Fruit fly (Drosophila melanogaster) whole organism: ENCODE data around the gene JTBR.

Experiments used
- CG8478 ChIP-seq: fragments of >200 bp; optimal IDR thresholded peaks from 2 replicates; lab custom pipeline; 2018; ENCODE audit warnings: inconsistent platforms
- Dll ChIP-seq: fragments of >200 bp; optimal IDR thresholded peaks from 2 replicates; lab custom pipeline; 2017
- EcR ChIP-seq, 2 experiments: fragments of >200 bp; optimal IDR thresholded peaks; 2 replicates each; lab custom pipeline; 2017; ENCODE audit warnings: missing biosample characterization in 2 of 2, missing genetic modification characterization in 2 of 2, missing genetic modification reagents in 2 of 2
- pan ChIP-seq: fragments of >200 bp; optimal IDR thresholded peaks from 2 replicates; lab custom pipeline; 2017
- psq ChIP-seq: fragments of >200 bp; optimal IDR thresholded peaks from 2 replicates; lab custom pipeline; 2017
- usp ChIP-seq: fragments of >200 bp; optimal IDR thresholded peaks from 2 replicates; lab custom pipeline; 2017; ENCODE audit warnings: missing biosample characterization, missing genetic modification characterization, mixed read lengths

The JTBR gene

dm6 chr3L:1816614-1817013 is 14.0 kb upstream of the JTBR start:
- no peak for TF ChIP-seq usp (GFP tag; lab: Kevin White, UChicago)

- no peak for TF ChIP-seq pan
- no peak for TF ChIP-seq CG8478 (lab: Kevin White, UChicago)
- no peak for TF ChIP-seq psq (lab: Kevin White, UChicago)
- TF ChIP-seq usp (GFP tag; lab: Kevin White, UChicago): no peak
- TF ChIP-seq EcR (GFP tag; optimal IDR thresholded peaks at IDR 0.05; lab: Kevin White, UChicago): no peak
- no peak for TF ChIP-seq Dll (lab: Kevin White, UChicago)
These were observed 7.6 kb upstream of the JTBR start, which contains the start of gene GV1 for dm6 chr3L:1810288-1810687. Gene GV1 (plus strand): TSS chr3L:1810588.

- no peak for TF ChIP-seq usp (GFP tag; lab: Kevin White, UChicago)
- TF ChIP-seq CG8478 (lab: Kevin White, UChicago): no peak
- TF ChIP-seq psq (lab: Kevin White, UChicago): no peak
- no peak for TF ChIP-seq pan
- no peak for TF ChIP-seq EcR (GFP tag; optimal IDR thresholded peaks at IDR 0.05; lab: Kevin White, UChicago)
- no peak for TF ChIP-seq Dll (lab: Kevin White, UChicago)
These were observed 6.0 kb upstream of the JTBR start for dm6 chr3L:1808631-1809030.

- TF ChIP-seq pan (no peak), Dll (lab: Kevin White, UChicago) (peak; percentile 54)
These were observed 4.0 kb downstream of the JTBR start, which contains the start of gene Patj for dm6 chr3L:1798649-1799048. Gene Patj (plus strand): TSS chr3L:1798803.

dm6 chr3L:1797005-1797404 is 5.7 kb downstream of the JTBR start, which contains the start of gene CG12020:
Gene CG12020 (plus strand): TSS chr3L:1797305.
- TF ChIP-seq Dll (lab: Kevin White, UChicago): no peak
- TF ChIP-seq usp (GFP tag; lab: Kevin White, UChicago): no peak
- no peak for TF ChIP-seq psq (lab: Kevin White, UChicago)
- no peak for TF ChIP-seq EcR (GFP tag; optimal IDR thresholded peaks at IDR 0.05; lab: Kevin White, UChicago)
- TF ChIP-seq pan: no peak
- no peak for TF ChIP-seq CG8478 (lab: Kevin White, UChicago)

- TF ChIP-seq CG8478 (lab: Kevin White, UChicago) (no peak), Dll (lab: Kevin White, UChicago) (no peak), psq (lab: Kevin White, UChicago) (no peak), pan (no peak), usp (GFP tag; lab: Kevin White, UChicago) (no peak), EcR (GFP tag; optimal IDR thresholded peaks at IDR 0.05; lab: Kevin White, UChicago) (no peak)
These were observed 7.5 kb downstream of the JTBR start, which contains the start of the genes alpha-Spec, dlt and Cdc37 for dm6 chr3L:1794943-1795696. Gene alpha-Spec (minus strand): TSS chr3L:1795328. Gene dlt (minus strand): TSS chr3L:1795328. Gene Cdc37 (plus strand): TSS chr3L:1795392.

dm6 chr3L:1794164-1794942 is 8.3 kb downstream of the JTBR start:
- TF ChIP-seq CG8478 (lab: Kevin White, UChicago) (no peak), EcR (GFP tag; optimal IDR thresholded peaks at IDR 0.05; lab: Kevin White, UChicago) (no peak), Dll (lab: Kevin White, UChicago) (peak; percentile 85)

- TF ChIP-seq pan (no peak), usp (GFP tag; lab: Kevin White, UChicago) (no peak), CG8478 (lab: Kevin White, UChicago) (no peak), Dll (lab: Kevin White, UChicago) (no peak), psq (lab: Kevin White, UChicago) (no peak), EcR (GFP tag; optimal IDR thresholded peaks at IDR 0.05; lab: Kevin White, UChicago) (no peak)
These were observed 13.3 kb downstream of the JTBR start for dm6 chr3L:1789339-1789738.

- TF ChIP-seq psq (lab: Kevin White, UChicago): no peak
- TF ChIP-seq EcR (GFP tag; optimal IDR thresholded peaks at IDR 0.05; lab: Kevin White, UChicago): no peak
- no peak for TF ChIP-seq usp (GFP tag; lab: Kevin White, UChicago)
- TF ChIP-seq CG8478 (lab: Kevin White, UChicago): no peak
- TF ChIP-seq pan: no peak
These were observed 18.6 kb downstream of the JTBR start for dm6 chr3L:1784092-1784491.

dm6 chr3L:1777249-1777648 is 25.4 kb downstream of the JTBR start, which contains the start of the genes CG2021 and mRpL46:
Gene CG2021 (minus strand): TSS chr3L:1777411.
Gene mRpL46 (plus strand): TSS chr3L:1777439.
- no peak for TF ChIP-seq usp (GFP tag; lab: Kevin White, UChicago)
- TF ChIP-seq CG8478 (lab: Kevin White, UChicago): no peak
- no peak for TF ChIP-seq EcR (GFP tag; optimal IDR thresholded peaks at IDR 0.05; lab: Kevin White, UChicago)
- no peak for TF ChIP-seq psq (lab: Kevin White, UChicago)
- TF ChIP-seq Dll (lab: Kevin White, UChicago): no peak
- TF ChIP-seq pan: no peak

- TF ChIP-seq CG8478 (lab: Kevin White, UChicago): no peak
- TF ChIP-seq pan: no peak
- TF ChIP-seq Dll (lab: Kevin White, UChicago): no peak
- no peak for TF ChIP-seq EcR (GFP tag; optimal IDR thresholded peaks at IDR 0.05; lab: Kevin White, UChicago)
- TF ChIP-seq usp (GFP tag; lab: Kevin White, UChicago): no peak
- TF ChIP-seq psq (lab: Kevin White, UChicago): no peak
These were observed 27.7 kb downstream of the JTBR start, which contains the start of the genes CG13933 and PolD2 for dm6 chr3L:1774713-1775648. Gene CG13933 (minus strand): TSS chr3L:1775147. Gene PolD2 (plus strand): TSS chr3L:1775633.
